Worm (Caenorhabditis elegans) whole organism, L4/young adult: ENCODE data around the gene ugt-42.

ENCODE experiments used
- W03F9.2 ChIP-seq: fragments of 150-350 bp; optimal IDR thresholded peaks from 2 replicates; lab custom pipeline; 2014; ENCODE audit warnings: missing biosample characterization, missing genetic modification characterization
- him-1 ChIP-seq: sonication (generic microtip); optimal IDR thresholded peaks from 2 replicates; lab custom pipeline; 2016; ENCODE audit warnings: missing genotype, missing genetic modification reagents, missing genetic modification characterization, missing compliant biosample characterization

DNA sequence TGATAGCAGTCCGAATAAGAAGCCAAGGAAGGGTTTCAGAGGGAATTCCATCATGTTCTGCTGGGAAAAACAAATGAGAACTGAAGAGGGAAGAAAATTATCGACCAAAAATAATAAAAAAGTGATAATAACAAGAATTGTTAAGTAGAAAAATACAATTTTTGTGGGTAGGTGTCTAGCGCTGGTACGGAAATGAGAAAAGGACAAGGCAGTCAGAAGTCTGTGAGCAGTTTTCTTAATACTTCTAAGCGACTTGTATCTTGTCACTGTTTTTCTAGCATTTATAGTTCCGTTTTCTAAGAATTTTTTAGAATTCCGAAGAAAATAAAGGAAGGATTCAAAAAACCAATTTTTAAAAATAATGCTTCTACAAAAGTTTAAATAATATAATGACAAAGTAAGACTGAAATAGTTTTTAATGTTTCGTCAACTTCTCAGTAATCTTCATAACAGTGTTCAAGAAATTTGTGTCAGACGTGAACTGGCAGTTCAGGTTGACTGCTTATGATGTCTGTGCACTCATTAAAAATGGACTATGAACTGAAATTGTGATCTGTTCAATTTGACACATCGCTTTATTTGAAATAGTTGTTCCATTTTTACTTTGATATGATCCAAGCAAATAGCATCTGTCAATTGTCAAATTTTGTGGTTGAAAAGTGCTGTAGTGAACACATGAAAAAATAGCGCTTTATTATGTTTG is 45.9 kb downstream of the ugt-42 start, which contains the start of gene srx-4:
- TF ChIP-seq him-1 (tag; lab: Kevin White, UChicago) (no peak), W03F9.2 (tag; lab: Kevin White, UChicago) (no peak)
